Fruit fly (Drosophila melanogaster): Measurements from ENCODE around the gene Dnaaf5.

The Dnaaf5 gene

dm6 chr3R:14344767-14345166 is 16.8 kb downstream of the Dnaaf5 start:
- TF ChIP-seq emc (GFP tag; optimal IDR thresholded peaks at IDR 0.05), result no peak
- no peak for TF ChIP-seq jing (GFP tag; optimal IDR thresholded peaks at IDR 0.05)
- peak in 1 of 2 experiments; percentile 52 for TF ChIP-seq Dfd (GFP tag; optimal IDR thresholded peaks at IDR 0.05)
- TF ChIP-seq ssp (GFP tag; IDR thresholded peaks at IDR 0.05), result no peak
- no peak for TF ChIP-seq chm (GFP tag; IDR thresholded peaks at IDR 0.05)
- no peak for TF ChIP-seq CG7987 (GFP tag; optimal IDR thresholded peaks at IDR 0.05)
- 0 out of 3 replicates have a peak, but pooled peaks have one; percentile 12 for TF ChIP-seq H15 (GFP tag; IDR thresholded peaks at IDR 0.05)
- TF ChIP-seq CG11504 (tag; optimal IDR thresholded peaks at IDR 0.05), result no peak

DNA sequence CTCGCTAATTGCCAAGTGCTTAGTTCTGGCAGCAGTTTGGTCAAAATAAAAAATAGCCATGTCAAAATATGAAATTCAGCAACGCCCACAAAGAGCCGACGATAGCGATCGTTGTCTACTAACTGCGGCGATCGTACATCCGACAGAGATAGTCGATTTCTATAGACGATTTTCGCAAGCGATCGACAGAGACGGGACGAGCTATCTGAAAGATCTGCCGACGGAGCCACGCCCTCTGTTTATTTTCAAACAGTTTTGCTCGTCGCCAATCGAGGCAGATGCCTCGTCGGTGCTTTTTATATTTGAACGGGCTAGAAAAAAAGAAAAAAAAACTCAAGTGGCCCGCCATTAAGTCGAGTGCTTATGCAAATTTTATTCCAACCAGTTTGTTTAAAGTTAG is 26.1 kb downstream of the Dnaaf5 start:
- no peak for TF ChIP-seq CG2678 (tag; optimal IDR thresholded peaks at IDR 0.05)
- TF ChIP-seq Med (GFP tag), result peak; percentile 63
- no peak for TF ChIP-seq CG1647 (GFP tag; optimal IDR thresholded peaks at IDR 0.05)
- peak; percentile 81 for TF ChIP-seq Nf-YB (GFP tag; optimal IDR thresholded peaks at IDR 0.05)
- peak; percentile 74 for TF ChIP-seq CG10321 (GFP tag; IDR thresholded peaks at IDR 0.05)
- no peak for TF ChIP-seq Doc2 (GFP tag; IDR thresholded peaks at IDR 0.05)
- peak; percentile 57 for TF ChIP-seq Adf1 (GFP tag; IDR thresholded peaks at IDR 0.05)
- TF ChIP-seq Deaf1 (tag; optimal IDR thresholded peaks at IDR 0.05), result peak; percentile 81
- peak; percentile 23; the same call in 1 of the 2 replicates for TF ChIP-seq CG13287 (GFP tag; IDR thresholded peaks at IDR 0.05; ENCODE audit: partially characterized antibody)
- peak; percentile 2 for TF ChIP-seq CG11504 (tag; optimal IDR thresholded peaks at IDR 0.05)
- 0 out of 3 replicates have a peak, but pooled peaks have one; percentile 19 for TF ChIP-seq so (GFP tag; IDR thresholded peaks at IDR 0.05)
- peak; percentile 51; the same call in 1 of the 3 replicates for TF ChIP-seq z (GFP tag; IDR thresholded peaks at IDR 0.05)
- TF ChIP-seq pan (optimal IDR thresholded peaks at IDR 0.05), result no peak
- TF ChIP-seq pan (GFP tag; optimal IDR thresholded peaks at IDR 0.05 in 1 of 2, IDR thresholded peaks at IDR 0.05 in 1 of 2), result peak in 1 of 2 experiments; percentile 22
- TF ChIP-seq sisA (GFP tag; IDR thresholded peaks at IDR 0.05), result no peak
- 0 out of 3 replicates have a peak, but pooled peaks have one; percentile 48 for TF ChIP-seq sr (GFP tag; IDR thresholded peaks at IDR 0.05)
- TF ChIP-seq dan (GFP tag; IDR thresholded peaks at IDR 0.05), result no peak
- TF ChIP-seq CG6689 (GFP tag; IDR thresholded peaks at IDR 0.05), result 0 out of 2 replicates have a peak, but pooled peaks have one; percentile 1
- peak; percentile 93 for TF ChIP-seq Nf-YC (tag; optimal IDR thresholded peaks at IDR 0.05)
- no peak for TF ChIP-seq dmrt11E (tag; optimal IDR thresholded peaks at IDR 0.05)
- no peak for TF ChIP-seq stwl (tag; optimal IDR thresholded peaks at IDR 0.05)
- no peak for TF ChIP-seq CG8924 (tag; optimal IDR thresholded peaks at IDR 0.05)

DNA sequence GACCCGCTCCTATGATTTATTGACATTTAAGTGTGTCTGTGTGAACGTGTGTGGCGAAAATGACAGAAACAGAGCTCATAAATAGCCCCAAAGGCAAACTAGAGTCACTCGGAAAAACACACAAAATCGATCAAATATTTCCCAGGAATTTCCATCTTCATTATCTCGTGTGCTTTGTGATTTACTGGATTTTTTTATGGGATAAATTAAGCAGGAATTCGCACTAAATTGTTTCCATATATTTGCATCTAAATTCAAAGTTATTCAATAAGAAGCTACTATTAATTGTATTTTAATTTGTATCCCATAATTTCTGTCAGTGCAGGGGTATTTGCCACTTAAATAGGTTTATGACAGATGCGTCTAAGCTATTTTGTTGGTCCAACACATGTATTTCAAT is 28.9 kb downstream of the Dnaaf5 start:
- TF ChIP-seq ato (GFP tag; IDR thresholded peaks at IDR 0.05; ENCODE audit: partially characterized antibody) (no peak), Xbp1 (GFP tag; optimal IDR thresholded peaks at IDR 0.05) (peak; percentile 44), onecut (GFP tag; IDR thresholded peaks at IDR 0.05) (no peak), slp2 (GFP tag; optimal IDR thresholded peaks at IDR 0.05) (no peak), CG1529 (GFP tag; optimal IDR thresholded peaks at IDR 0.05) (no peak), zen (tag; optimal IDR thresholded peaks at IDR 0.05) (no peak), eve (GFP tag; optimal IDR thresholded peaks at IDR 0.05) (no peak), Ptx1 (GFP tag; IDR thresholded peaks at IDR 0.05) (peak; percentile 44), trh (GFP tag; optimal IDR thresholded peaks at IDR 0.05) (no peak), pan (optimal IDR thresholded peaks at IDR 0.05) (no peak), pan (GFP tag; optimal IDR thresholded peaks at IDR 0.05 in 1 of 2, IDR thresholded peaks at IDR 0.05 in 1 of 2) (peak in 1 of 2 experiments; percentile 56), CG34376 (GFP tag; optimal IDR thresholded peaks at IDR 0.05) (no peak), CG17829 (tag; optimal IDR thresholded peaks at IDR 0.05) (peak; percentile 10), CG42726 (GFP tag; IDR thresholded peaks at IDR 0.05; ENCODE audit: partially characterized antibody) (no peak), wek (GFP tag; optimal IDR thresholded peaks at IDR 0.05) (no peak), Mrtf (GFP tag; IDR thresholded peaks at IDR 0.05) (no peak), fd3F (GFP tag; optimal IDR thresholded peaks at IDR 0.05) (no peak), CTCF (GFP tag; optimal IDR thresholded peaks at IDR 0.05) (no peak), CG31441 (GFP tag; IDR thresholded peaks at IDR 0.05) (0 out of 2 replicates have a peak, but pooled peaks have one; percentile 12), twi (tag; optimal IDR thresholded peaks at IDR 0.05) (peak; percentile 5), MBD-R2 (GFP tag; IDR thresholded peaks at IDR 0.05) (no peak), CG6854 (GFP tag; optimal IDR thresholded peaks at IDR 0.05) (no peak), caup (GFP tag; optimal IDR thresholded peaks at IDR 0.05; ENCODE audit: severe bottlenecking) (no peak), CG13123 (GFP tag; optimal IDR thresholded peaks at IDR 0.05) (no peak)
